Worm (Caenorhabditis elegans) whole organism, young adult: ENCODE data around the gene K05B2.2.

Experiments used
- F37B4.10 ChIP-seq: fragments of 200-800 bp; sonication (Bioruptor generic); IDR thresholded peaks from 2 replicates; pipeline ENCODE4 v1.3.6; 2022; ENCODE audit warnings: missing genetic modification characterization, missing compliant biosample characterization
- Y95B8A.8 ChIP-seq: fragments of 200-800 bp; sonication (Bioruptor generic); IDR thresholded peaks from 2 replicates; pipeline ENCODE4 v1.3.6; 2022; ENCODE audit warnings: missing genetic modification reagents, missing genetic modification characterization, missing compliant biosample characterization
- akir-1 ChIP-seq: fragments of 200-800 bp; sonication (Bioruptor generic); optimal IDR thresholded peaks from 2 replicates; lab custom pipeline; 2018; ENCODE audit warnings: mild to moderate bottlenecking, missing genetic modification characterization, moderate library complexity, missing compliant biosample characterization
- ama-1 ChIP-seq, 3 experiments: fragments of 150-350 bp in 1 of 3; sonication (generic microtip) in 2 of 3; optimal IDR thresholded peaks; 2 replicates each; lab custom pipeline; 2014 to 2018; ENCODE audit warnings: missing biosample characterization in 2 of 3, missing genetic modification characterization in 2 of 3, missing genetic modification reagents in 2 of 3
- attf-5 ChIP-seq: fragments of 200-800 bp; sonication (Bioruptor generic); optimal IDR thresholded peaks from 2 replicates; lab custom pipeline; 2018; ENCODE audit warnings: mild to moderate bottlenecking, missing genetic modification characterization, missing compliant biosample characterization
- cebp-2 ChIP-seq: fragments of 200-800 bp; sonication (Bioruptor generic); IDR thresholded peaks from 2 replicates; pipeline ENCODE4 v1.3.6; 2022; ENCODE audit warnings: missing genetic modification characterization, missing compliant biosample characterization
- ceh-100 ChIP-seq: fragments of 200-800 bp; sonication (Bioruptor generic); IDR thresholded peaks from 2 replicates; pipeline ENCODE4 v1.3.6; 2022; ENCODE audit warnings: missing genetic modification reagents, missing genetic modification characterization, missing compliant biosample characterization
- ceh-40 ChIP-seq: fragments of 200-800 bp; sonication (Bioruptor generic); IDR thresholded peaks from 2 replicates; pipeline ENCODE4 v1.3.6; 2022; ENCODE audit warnings: missing genetic modification characterization, missing compliant biosample characterization
- fkh-3 ChIP-seq: sonication (generic microtip); optimal IDR thresholded peaks from 2 replicates; lab custom pipeline; 2016; ENCODE audit warnings: mild to moderate bottlenecking, missing genetic modification characterization, missing compliant biosample characterization
- hrde-1 ChIP-seq: sonication (generic microtip); optimal IDR thresholded peaks from 2 replicates; lab custom pipeline; 2016; ENCODE audit warnings: missing genetic modification characterization, mild to moderate bottlenecking, missing compliant biosample characterization, moderate library complexity, missing genotype, missing genetic modification reagents, borderline replicate concordance
- tbp1 ChIP-seq: fragments of 200-800 bp; sonication (Bioruptor generic); optimal IDR thresholded peaks from 2 replicates; lab custom pipeline; 2018; ENCODE audit warnings: mild to moderate bottlenecking, missing genetic modification characterization, missing compliant biosample characterization
- unc-130 ChIP-seq: sonication (generic microtip); optimal IDR thresholded peaks from 2 replicates; lab custom pipeline; 2016; ENCODE audit warnings: missing genetic modification reagents, missing genetic modification characterization, missing compliant biosample characterization
- unc-62 ChIP-seq: fragments of 150-350 bp; optimal IDR thresholded peaks from 2 replicates; lab custom pipeline; 2014; ENCODE audit warnings: missing biosample characterization, missing genetic modification reagents, missing genetic modification characterization
- ztf-6 ChIP-seq: fragments of 200-800 bp; sonication (Bioruptor generic); IDR thresholded peaks from 2 replicates; pipeline ENCODE4 v1.3.6; 2022; ENCODE audit warnings: missing genetic modification reagents, missing genetic modification characterization, missing compliant biosample characterization

DNA sequence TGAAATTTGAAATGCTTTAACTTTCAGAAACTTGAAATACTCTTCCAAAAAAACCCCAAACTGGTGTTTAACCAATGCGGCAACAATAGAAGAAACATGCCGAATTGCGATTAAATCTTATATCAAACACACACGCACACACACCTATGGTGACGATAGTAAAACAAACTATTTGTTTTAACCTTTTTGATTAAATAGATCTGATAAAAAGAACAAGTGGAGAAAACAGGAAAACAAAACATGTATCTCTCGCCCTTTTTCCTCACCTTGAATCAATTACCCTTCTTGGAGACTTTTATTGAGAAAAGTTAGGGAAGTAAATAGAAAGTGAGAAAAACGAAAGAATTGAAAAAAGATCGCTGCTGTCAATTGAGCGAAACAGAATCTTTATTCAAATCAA, 44.5 kb upstream of the K05B2.2 start:
- no peak for TF ChIP-seq akir-1
- TF ChIP-seq ceh-40 (GFP tag; lab: Robert Waterston, UW) = no peak
- no peak for TF ChIP-seq unc-130
- no peak for TF ChIP-seq Y95B8A.8 (GFP tag; lab: Robert Waterston, UW)
- TF ChIP-seq attf-5 (GFP tag; lab: Kevin White, UChicago) = no peak
- no peak for TF ChIP-seq ceh-100
- no peak for TF ChIP-seq F37B4.10 (GFP tag; lab: Robert Waterston, UW)
- TF ChIP-seq tbp1 (GFP tag; lab: Kevin White, UChicago) = no peak
- TF ChIP-seq ztf-6 (GFP tag; lab: Robert Waterston, UW) = no peak
- no peak for TF ChIP-seq fkh-3 (tag; lab: Kevin White, UChicago)
- no peak for TF ChIP-seq cebp-2
- TF ChIP-seq unc-62 (GFP tag; lab: Kevin White, UChicago) = no peak
- TF ChIP-seq ama-1 (optimal IDR thresholded peaks at IDR 0.05; lab: Kevin White, UChicago) = no peak
- no peak for TF ChIP-seq ama-1 (GFP tag; optimal IDR thresholded peaks at IDR 0.05; lab: Kevin White, UChicago)
- TF ChIP-seq hrde-1 (tag; lab: Kevin White, UChicago) = no peak
